Fruit fly (Drosophila melanogaster): Measurements from ENCODE around the gene Spn75F.
A peak's percentile ranks its signal among the peaks of the same experiment; 100 is the strongest.

dm6 chr3L:19167668-19168354 lies 38.3 kb upstream of the Spn75F start:
- TF ChIP-seq Hr39 (GFP tag; optimal IDR thresholded peaks at IDR 0.05) = peak; percentile 44
- peak; percentile 56 for TF ChIP-seq Sox15 (GFP tag; optimal IDR thresholded peaks at IDR 0.05)
- TF ChIP-seq eg (GFP tag; IDR thresholded peaks at IDR 0.05) = 0 out of 3 replicates have a peak, but pooled peaks have one; percentile 35

Data from whole organism, prepupa.